Fruit fly (Drosophila melanogaster) whole organism, embryonic: ENCODE results near the gene sima.

Experiments used
- Bteb2 ChIP-seq: fragments of 200-800 bp; sonication (Bioruptor generic); optimal IDR thresholded peaks from 2 replicates; lab custom pipeline; 2016; ENCODE audit warnings: missing biosample characterization, missing genetic modification characterization
- CG10543 ChIP-seq: fragments of 200-800 bp; sonication (Bioruptor generic); optimal IDR thresholded peaks from 3 replicates; lab custom pipeline; 2017; ENCODE audit warnings: missing biosample characterization, mild to moderate bottlenecking, missing genetic modification characterization, moderate library complexity
- CG10565 ChIP-seq: fragments of 200-800 bp; sonication (Bioruptor generic); optimal IDR thresholded peaks from 3 replicates; lab custom pipeline; 2016; ENCODE audit warnings: missing biosample characterization, mild to moderate bottlenecking, missing genetic modification characterization
- CG10654 ChIP-seq: fragments of 200-800 bp; sonication (Bioruptor generic); optimal IDR thresholded peaks from 2 replicates; lab custom pipeline; 2016; ENCODE audit warnings: missing biosample characterization, missing genetic modification characterization
- CG11085 ChIP-seq: fragments of 200-800 bp; sonication (Bioruptor generic); IDR thresholded peaks from 2 replicates; pipeline ENCODE4 v1.3.6; 2022; ENCODE audit warnings: missing biosample characterization, missing genetic modification characterization
- CG11247 ChIP-seq: fragments of 200-800 bp; sonication (Bioruptor generic); IDR thresholded peaks from 2 replicates; pipeline ENCODE4 v1.3.6; 2022; ENCODE audit warnings: missing biosample characterization, missing genetic modification characterization
- CG12104 ChIP-seq: fragments of 200-800 bp; sonication (Bioruptor generic); optimal IDR thresholded peaks from 3 replicates; lab custom pipeline; 2016; ENCODE audit warnings: missing biosample characterization, missing genetic modification characterization
- CG12769 ChIP-seq: fragments of 200-800 bp; sonication (Bioruptor generic); optimal IDR thresholded peaks from 2 replicates; lab custom pipeline; 2019; ENCODE audit warnings: missing biosample characterization, mild to moderate bottlenecking, missing genetic modification characterization, moderate library complexity
- CG14860 ChIP-seq: fragments of 200-800 bp; sonication (Bioruptor generic); IDR thresholded peaks from 3 replicates; pipeline ENCODE4 v1.3.6; 2022; ENCODE audit warnings: missing biosample characterization, missing genetic modification characterization; ENCODE audit not compliant: partially characterized antibody
- CG17186 ChIP-seq: fragments of 200-800 bp; sonication (Bioruptor generic); optimal IDR thresholded peaks from 3 replicates; lab custom pipeline; 2017; ENCODE audit warnings: missing biosample characterization, missing genetic modification reagents, missing genetic modification characterization
- CG17361 ChIP-seq: fragments of 200-800 bp; sonication (Bioruptor generic); IDR thresholded peaks from 3 replicates; pipeline ENCODE4 v1.3.6; 2022; ENCODE audit warnings: missing biosample characterization, missing genetic modification characterization
- CG17612 ChIP-seq: fragments of 200-800 bp; sonication (Bioruptor generic); IDR thresholded peaks from 2 replicates; pipeline ENCODE4 v1.3.6; 2022; ENCODE audit warnings: missing biosample characterization, missing genetic modification characterization
- CG2129 ChIP-seq: fragments of 200-800 bp; sonication (Bioruptor generic); IDR thresholded peaks from 2 replicates; pipeline ENCODE4 v1.3.6; 2022; ENCODE audit warnings: missing biosample characterization, missing genetic modification characterization; ENCODE audit not compliant: partially characterized antibody
- CG2875 ChIP-seq: fragments of 200-800 bp; sonication (Bioruptor generic); optimal IDR thresholded peaks from 2 replicates; lab custom pipeline; 2017; ENCODE audit warnings: missing biosample characterization, mild to moderate bottlenecking, missing genetic modification characterization, missing genetic modification reagents
- CG3065 ChIP-seq: fragments of 200-800 bp; sonication (Bioruptor generic); optimal IDR thresholded peaks from 2 replicates; lab custom pipeline; 2016; ENCODE audit warnings: missing biosample characterization, missing genetic modification characterization
- CG4404 ChIP-seq: fragments of 200-800 bp; sonication (Bioruptor generic); IDR thresholded peaks from 2 replicates; pipeline ENCODE4 v1.3.6; 2022; ENCODE audit warnings: missing biosample characterization, missing genetic modification characterization
- CG4854 ChIP-seq: fragments of 200-800 bp; sonication (Bioruptor generic); optimal IDR thresholded peaks from 2 replicates; lab custom pipeline; 2016; ENCODE audit warnings: missing biosample characterization, missing genetic modification characterization, inconsistent platforms
- CG7839 ChIP-seq: fragments of 200-800 bp; sonication (Bioruptor generic); optimal IDR thresholded peaks from 3 replicates; lab custom pipeline; 2018; ENCODE audit warnings: missing biosample characterization, mild to moderate bottlenecking, missing genetic modification characterization, moderate library complexity
- CG8281 ChIP-seq: fragments of 200-800 bp; sonication (Bioruptor generic); optimal IDR thresholded peaks from 2 replicates; lab custom pipeline; 2018; ENCODE audit warnings: missing biosample characterization, mild to moderate bottlenecking, missing genetic modification characterization, moderate library complexity
- D19B ChIP-seq: fragments of 200-800 bp; sonication (Bioruptor generic); optimal IDR thresholded peaks from 2 replicates; lab custom pipeline; 2017; ENCODE audit warnings: missing biosample characterization, mild to moderate bottlenecking, missing genetic modification characterization
- Deaf1 ChIP-seq: fragments of 200-800 bp; optimal IDR thresholded peaks from 3 replicates; lab custom pipeline; 2019; ENCODE audit warnings: missing biosample characterization, mild to moderate bottlenecking, missing genetic modification characterization, moderate library complexity
- Dip3 ChIP-seq: fragments of 200-800 bp; sonication (Bioruptor generic); optimal IDR thresholded peaks from 3 replicates; lab custom pipeline; 2016; ENCODE audit warnings: missing biosample characterization, missing genetic modification characterization
- Fer2 ChIP-seq: fragments of 200-800 bp; sonication (Bioruptor generic); optimal IDR thresholded peaks from 2 replicates; lab custom pipeline; 2018; ENCODE audit warnings: missing biosample characterization, mild to moderate bottlenecking, missing genetic modification characterization, moderate library complexity
- MBD-R2 ChIP-seq: fragments of 200-800 bp; sonication (Bioruptor generic); IDR thresholded peaks from 2 replicates; pipeline ENCODE4 v1.3.6; 2022; ENCODE audit warnings: missing biosample characterization, missing genetic modification characterization
- Med ChIP-seq: fragments of 200-800 bp; sonication (Bioruptor generic); peaks from one replicate; lab custom pipeline; 2016; ENCODE audit warnings: missing biosample characterization, missing genetic modification characterization, mild to moderate bottlenecking, inconsistent platforms, moderate library complexity
- Optix ChIP-seq: fragments of 200-800 bp; sonication (Bioruptor generic); IDR thresholded peaks from 3 replicates; pipeline ENCODE4 v1.3.6; 2022; ENCODE audit warnings: missing biosample characterization, missing genetic modification characterization
- Trl ChIP-seq, 3 experiments: fragments of >200 bp in 2 of 3; fragments of 200-800 bp in 1 of 3; sonication (Bioruptor generic) in 1 of 3; optimal IDR thresholded peaks; 2 replicates in 1 of 3; 3 replicates in 2 of 3; lab custom pipeline; 2016 to 2017; ENCODE audit warnings: missing biosample characterization in 1 of 3, missing genetic modification characterization in 1 of 3
- Vsx1 ChIP-seq: fragments of 200-800 bp; sonication (Bioruptor generic); optimal IDR thresholded peaks from 2 replicates; lab custom pipeline; 2017; ENCODE audit warnings: missing biosample characterization, mild to moderate bottlenecking, missing genetic modification characterization, missing genetic modification reagents
- al ChIP-seq: fragments of 200-800 bp; sonication (Bioruptor generic); IDR thresholded peaks from 2 replicates; pipeline ENCODE4 v1.3.6; 2022; ENCODE audit warnings: missing biosample characterization, missing genetic modification characterization
- crol ChIP-seq: fragments of 200-800 bp; sonication (Bioruptor generic); IDR thresholded peaks from 2 replicates; pipeline ENCODE4 v1.3.6; 2022; ENCODE audit warnings: missing biosample characterization, missing genetic modification characterization
- crp ChIP-seq, 2 experiments: fragments of 200-800 bp; sonication (Bioruptor generic); optimal IDR thresholded peaks; 2 replicates in 1 of 2; 3 replicates in 1 of 2; lab custom pipeline; 2017; ENCODE audit warnings: missing biosample characterization in 2 of 2, missing genetic modification characterization in 2 of 2, mild to moderate bottlenecking in 1 of 2, moderate library complexity in 1 of 2
- fd64A ChIP-seq: fragments of 200-800 bp; sonication (Bioruptor generic); optimal IDR thresholded peaks from 3 replicates; lab custom pipeline; 2018; ENCODE audit warnings: missing biosample characterization, mild to moderate bottlenecking, missing genetic modification characterization
- fd96Cb ChIP-seq: fragments of 200-800 bp; sonication (Bioruptor generic); optimal IDR thresholded peaks from 2 replicates; lab custom pipeline; 2018; ENCODE audit warnings: missing biosample characterization, mild to moderate bottlenecking, missing genetic modification characterization, moderate library complexity
- ftz-f1 ChIP-seq: fragments of 200-800 bp; sonication (Bioruptor generic); optimal IDR thresholded peaks from 2 replicates; lab custom pipeline; 2016; ENCODE audit warnings: missing biosample characterization, missing genetic modification characterization
- hkb ChIP-seq, 2 experiments: fragments of 200-800 bp in 1 of 2; fragments of >200 bp in 1 of 2; sonication (Bioruptor generic) in 1 of 2; IDR thresholded peaks in 1 of 2; optimal IDR thresholded peaks in 1 of 2; 2 replicates each; pipeline versions ENCODE4 v1.3.6 to Lab custom; 2017 to 2022; ENCODE audit warnings: missing biosample characterization in 1 of 2, missing genetic modification characterization in 1 of 2
- ind ChIP-seq: fragments of 200-800 bp; sonication (Bioruptor generic); optimal IDR thresholded peaks from 3 replicates; lab custom pipeline; 2016; ENCODE audit warnings: missing biosample characterization, missing genetic modification characterization
- knrl ChIP-seq: fragments of 200-800 bp; sonication (Bioruptor generic); IDR thresholded peaks from 3 replicates; pipeline ENCODE4 v1.3.6; 2022; ENCODE audit warnings: missing biosample characterization, missing genetic modification characterization; ENCODE audit not compliant: partially characterized antibody
- maf-S ChIP-seq: fragments of 200-800 bp; sonication (Bioruptor generic); optimal IDR thresholded peaks from 2 replicates; lab custom pipeline; 2016; ENCODE audit warnings: missing biosample characterization, missing genetic modification characterization
- pan ChIP-seq, 4 experiments: fragments of >200 bp in 3 of 4; fragments of 200-800 bp in 1 of 4; sonication (Bioruptor generic) in 1 of 4; optimal IDR thresholded peaks in 3 of 4; IDR thresholded peaks in 1 of 4; 2 replicates each; pipeline versions ENCODE4 v1.3.6 to Lab custom; 2017 to 2022; ENCODE audit warnings: missing biosample characterization in 2 of 4, missing genetic modification characterization in 2 of 4, mixed read lengths in 1 of 4
- sens ChIP-seq: fragments of 200-800 bp; sonication (Bioruptor generic); peaks from one replicate; lab custom pipeline; 2016; ENCODE audit warnings: missing biosample characterization, missing genetic modification characterization
- seq ChIP-seq: fragments of 200-800 bp; sonication (Bioruptor generic); IDR thresholded peaks from 2 replicates; pipeline ENCODE4 v1.3.6; 2022; ENCODE audit warnings: missing biosample characterization, missing genetic modification characterization
- sqz ChIP-seq: fragments of 200-800 bp; sonication (Bioruptor generic); optimal IDR thresholded peaks from 3 replicates; lab custom pipeline; 2018; ENCODE audit warnings: missing biosample characterization, mild to moderate bottlenecking, missing genetic modification characterization
- sr ChIP-seq: fragments of 200-800 bp; sonication (Bioruptor generic); IDR thresholded peaks from 3 replicates; pipeline ENCODE4 v1.3.6; 2022; ENCODE audit warnings: missing biosample characterization, missing genetic modification characterization
- tup ChIP-seq: fragments of 200-800 bp; sonication (Bioruptor generic); optimal IDR thresholded peaks from 2 replicates; lab custom pipeline; 2016; ENCODE audit warnings: missing biosample characterization, mild to moderate bottlenecking, missing genetic modification characterization, moderate library complexity
- yki ChIP-seq: fragments of >200 bp; optimal IDR thresholded peaks from 3 replicates; lab custom pipeline; 2018

The sima gene

DNA sequence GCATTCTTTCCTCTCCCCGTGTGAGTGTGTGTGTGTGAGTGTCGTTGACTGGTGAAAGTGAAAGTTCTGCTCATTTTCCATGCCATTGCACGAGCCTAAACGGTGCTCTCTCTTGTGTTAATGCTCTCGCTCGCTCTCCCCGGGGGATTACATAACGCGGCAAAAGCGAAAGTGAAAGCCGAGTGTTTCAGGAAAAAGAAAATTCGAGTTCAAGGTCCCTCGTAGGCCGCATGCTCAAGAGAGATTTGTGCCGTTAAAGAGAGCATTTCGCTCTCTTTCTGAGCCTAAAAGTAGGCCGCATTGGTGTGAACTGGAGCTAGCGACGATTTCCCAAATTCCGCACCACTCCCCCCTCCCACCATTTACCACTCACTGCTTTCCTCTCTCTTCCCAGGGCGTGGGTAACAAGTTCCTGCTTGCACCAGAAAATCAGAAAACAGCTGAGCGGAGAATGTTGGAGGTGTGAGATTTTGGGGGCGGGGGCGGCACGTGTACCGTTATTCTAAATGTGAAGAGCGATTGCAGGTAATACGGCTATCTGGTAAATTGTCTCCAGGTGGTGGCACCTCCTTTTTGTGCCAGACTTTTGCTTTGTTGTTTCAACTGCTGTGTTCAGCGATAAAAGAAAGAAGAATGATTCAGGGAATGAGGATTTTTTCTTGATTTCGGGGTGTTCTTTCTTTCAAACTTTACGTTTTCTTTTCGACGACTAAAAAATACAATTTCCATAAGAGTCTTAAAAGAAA is 32.3 kb downstream of the sima start (continued):
- no peak for TF ChIP-seq Optix
- TF ChIP-seq sens (GFP tag; lab: Kevin White, UChicago) = no peak
- TF ChIP-seq yki (lab: Kevin White, UChicago) = peak; percentile 29
- TF ChIP-seq Deaf1 (tag; lab: Kevin White, UChicago) = peak; percentile 31
- no peak for TF ChIP-seq CG12104
- TF ChIP-seq CG11247 (GFP tag; lab: Robert Waterston, UW) = no peak
- TF ChIP-seq Dip3 (GFP tag; lab: Kevin White, UChicago) = no peak
- no peak for TF ChIP-seq CG10654
- no peak for TF ChIP-seq CG17361 (GFP tag; lab: Robert Waterston, UW)
- no peak for TF ChIP-seq MBD-R2

DNA sequence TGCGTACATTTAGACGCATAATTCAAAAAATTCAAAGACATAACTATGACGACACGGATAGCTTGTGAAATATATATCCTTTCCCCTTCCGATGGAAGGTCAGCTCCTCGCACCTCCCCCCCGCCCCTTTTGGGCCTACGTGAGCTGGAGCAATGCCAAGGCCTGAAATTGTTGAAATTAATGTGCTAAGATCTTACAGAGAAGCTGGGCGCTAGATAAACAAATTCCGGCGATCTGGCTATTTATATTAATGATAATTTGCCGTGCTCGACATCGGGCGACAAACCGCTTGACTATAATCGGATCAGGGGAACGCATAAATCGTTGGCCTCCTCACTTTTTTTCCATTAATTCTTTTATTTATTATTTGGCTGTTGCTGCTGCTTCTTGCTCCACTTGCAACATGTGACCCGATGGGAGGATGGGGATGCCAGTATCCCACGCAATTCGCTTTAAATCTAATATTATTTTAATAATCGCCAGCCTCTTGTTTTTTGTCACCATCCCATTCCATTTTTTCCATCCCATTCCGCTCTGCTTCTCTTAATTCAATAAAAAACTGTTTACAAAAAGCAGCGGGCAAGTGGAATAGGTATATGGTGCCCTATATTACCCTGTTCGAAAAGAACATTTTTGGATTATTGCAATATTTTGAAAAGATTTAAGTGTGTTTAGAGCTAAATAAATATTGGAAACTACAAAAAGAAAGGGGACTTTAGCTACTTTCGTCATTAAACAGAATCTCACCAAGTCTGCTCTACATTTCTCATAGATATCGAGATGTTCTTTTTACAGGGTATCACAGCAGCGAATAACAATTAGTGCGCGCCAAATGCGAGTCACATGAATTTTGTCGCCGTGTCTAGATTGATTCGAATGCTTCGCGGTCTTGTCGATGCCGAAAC is 33.9 kb downstream of the sima start:
- TF ChIP-seq hkb (optimal IDR thresholded peaks at IDR 0.05; lab: Kevin White, UChicago) (no peak), hkb (GFP tag; IDR thresholded peaks at IDR 0.05; lab: Robert Waterston, UW) (no peak), crol (peak; percentile 50; the same call in 1 of the 2 replicates), CG2875 (GFP tag; lab: Kevin White, UChicago) (no peak), fd96Cb (tag; lab: Kevin White, UChicago) (no peak), Deaf1 (tag; lab: Kevin White, UChicago) (no peak), CG12769 (tag; lab: Kevin White, UChicago) (peak; percentile 81), seq (GFP tag; lab: Robert Waterston, UW) (no peak), CG7839 (no peak), crp (GFP tag; optimal IDR thresholded peaks at IDR 0.05; lab: Kevin White, UChicago) (no peak), CG11085 (GFP tag; lab: Robert Waterston, UW) (no peak), Bteb2 (GFP tag; lab: Kevin White, UChicago) (no peak), sqz (GFP tag; lab: Kevin White, UChicago) (no peak), CG17186 (GFP tag; lab: Kevin White, UChicago) (no peak), CG4854 (no peak), tup (no peak), sr (peak; percentile 88), CG4404 (GFP tag; lab: Robert Waterston, UW) (no peak), CG17612 (no peak), Med (GFP tag; lab: Kevin White, UChicago) (peak; percentile 64), CG10543 (GFP tag; lab: Kevin White, UChicago) (peak; percentile 13), knrl (GFP tag; lab: Robert Waterston, UW) (no peak), CG3065 (GFP tag; lab: Kevin White, UChicago) (no peak), CG14860 (GFP tag; lab: Robert Waterston, UW) (no peak), Vsx1 (GFP tag; lab: Kevin White, UChicago) (no peak), Fer2 (tag; lab: Kevin White, UChicago) (no peak), ind (GFP tag; lab: Kevin White, UChicago) (no peak), al (GFP tag; lab: Robert Waterston, UW) (no peak), maf-S (no peak), CG8281 (tag; lab: Kevin White, UChicago) (no peak), pan (optimal IDR thresholded peaks at IDR 0.05; lab: Kevin White, UChicago) (no peak), pan (GFP tag; optimal IDR thresholded peaks at IDR 0.05 in 1 of 2, IDR thresholded peaks at IDR 0.05 in 1 of 2) (no peak), CG10565 (GFP tag; lab: Kevin White, UChicago) (no peak), CG2129 (GFP tag; lab: Robert Waterston, UW) (no peak), Trl (optimal IDR thresholded peaks at IDR 0.05; lab: Kevin White, UChicago) (no peak), Trl (GFP tag; optimal IDR thresholded peaks at IDR 0.05; lab: Kevin White, UChicago) (no peak), D19B (GFP tag; lab: Kevin White, UChicago) (peak; percentile 91), Dip3 (GFP tag; lab: Kevin White, UChicago) (no peak), fd64A (no peak), ftz-f1 (GFP tag; lab: Kevin White, UChicago) (peak; percentile 84)
